Fruit fly (Drosophila melanogaster) whole organism, embryonic: Measurements from ENCODE around the gene Drs.

Source experiments
- BEAF-32 ChIP-seq: fragments of 200-800 bp; sonication (Bioruptor generic); optimal IDR thresholded peaks from 3 replicates; lab custom pipeline; 2017; ENCODE audit warnings: missing biosample characterization, missing genetic modification characterization, mild to moderate bottlenecking, moderate library complexity, missing genetic modification reagents
- Bteb2 ChIP-seq: fragments of 200-800 bp; sonication (Bioruptor generic); optimal IDR thresholded peaks from 2 replicates; lab custom pipeline; 2016; ENCODE audit warnings: missing biosample characterization, missing genetic modification characterization
- CG10147 ChIP-seq: fragments of 200-800 bp; sonication (Bioruptor generic); optimal IDR thresholded peaks from 2 replicates; lab custom pipeline; 2019; ENCODE audit warnings: missing biosample characterization, mild to moderate bottlenecking, missing genetic modification characterization, moderate library complexity
- CG10959 ChIP-seq: fragments of 200-800 bp; sonication (Bioruptor generic); IDR thresholded peaks from 2 replicates; pipeline ENCODE4 v1.3.6; 2022; ENCODE audit warnings: missing biosample characterization, missing genetic modification characterization
- CG12104 ChIP-seq: fragments of 200-800 bp; sonication (Bioruptor generic); optimal IDR thresholded peaks from 3 replicates; lab custom pipeline; 2016; ENCODE audit warnings: missing biosample characterization, missing genetic modification characterization
- CG12155 ChIP-seq: fragments of 200-800 bp; sonication (Bioruptor generic); optimal IDR thresholded peaks from 3 replicates; lab custom pipeline; 2016; ENCODE audit warnings: missing biosample characterization, missing genetic modification characterization
- CG12659 ChIP-seq: fragments of 200-800 bp; sonication (Bioruptor generic); optimal IDR thresholded peaks from 3 replicates; lab custom pipeline; 2017; ENCODE audit warnings: mild to moderate bottlenecking, missing biosample characterization, missing genetic modification reagents, missing genetic modification characterization
- CG14710 ChIP-seq: fragments of 200-800 bp; sonication (Bioruptor generic); optimal IDR thresholded peaks from 3 replicates; lab custom pipeline; 2019; ENCODE audit warnings: missing biosample characterization, mild to moderate bottlenecking, missing genetic modification characterization, moderate library complexity
- CG15011 ChIP-seq: fragments of 200-800 bp; sonication (Bioruptor generic); optimal IDR thresholded peaks from 3 replicates; lab custom pipeline; 2018; ENCODE audit warnings: missing biosample characterization, mild to moderate bottlenecking, missing genetic modification characterization
- CG17912 ChIP-seq: fragments of 200-800 bp; sonication (Bioruptor generic); optimal IDR thresholded peaks from 2 replicates; lab custom pipeline; 2018; ENCODE audit warnings: missing biosample characterization, mild to moderate bottlenecking, missing genetic modification characterization
- CG1832 ChIP-seq: fragments of 200-800 bp; sonication (Bioruptor generic); optimal IDR thresholded peaks from 2 replicates; lab custom pipeline; 2017; ENCODE audit warnings: missing biosample characterization, mild to moderate bottlenecking, missing genetic modification characterization, inconsistent platforms
- CG18599 ChIP-seq: fragments of 200-800 bp; sonication (Bioruptor generic); optimal IDR thresholded peaks from 3 replicates; lab custom pipeline; 2017; ENCODE audit warnings: missing biosample characterization, missing genetic modification characterization, mild to moderate bottlenecking, moderate library complexity, missing genetic modification reagents
- CG18619 ChIP-seq: fragments of 200-800 bp; sonication (Bioruptor generic); optimal IDR thresholded peaks from 3 replicates; lab custom pipeline; 2017; ENCODE audit warnings: missing biosample characterization, mild to moderate bottlenecking, missing genetic modification characterization
- CG32767 ChIP-seq: fragments of 200-800 bp; sonication (Bioruptor generic); IDR thresholded peaks from 2 replicates; pipeline ENCODE4 v1.3.6; 2022; ENCODE audit warnings: missing biosample characterization, missing genetic modification characterization
- CG32772 ChIP-seq: fragments of 200-800 bp; sonication (Bioruptor generic); IDR thresholded peaks from 2 replicates; pipeline ENCODE4 v1.3.6; 2022; ENCODE audit warnings: missing biosample characterization, missing genetic modification characterization
- CG3407 ChIP-seq: fragments of 200-800 bp; sonication (Bioruptor generic); optimal IDR thresholded peaks from 2 replicates; lab custom pipeline; 2018; ENCODE audit warnings: missing biosample characterization, mild to moderate bottlenecking, missing genetic modification characterization
- CG34376 ChIP-seq: fragments of 200-800 bp; sonication (Bioruptor generic); optimal IDR thresholded peaks from 2 replicates; lab custom pipeline; 2018; ENCODE audit warnings: missing biosample characterization, mild to moderate bottlenecking, missing genetic modification characterization
- CG4360 ChIP-seq: fragments of 200-800 bp; sonication (Bioruptor generic); IDR thresholded peaks from 2 replicates; pipeline ENCODE4 v1.3.6; 2022; ENCODE audit warnings: missing biosample characterization, missing genetic modification characterization
- CG4404 ChIP-seq: fragments of 200-800 bp; sonication (Bioruptor generic); IDR thresholded peaks from 2 replicates; pipeline ENCODE4 v1.3.6; 2022; ENCODE audit warnings: missing biosample characterization, missing genetic modification characterization
- CG4820 ChIP-seq: fragments of 200-800 bp; sonication (Bioruptor generic); optimal IDR thresholded peaks from 3 replicates; lab custom pipeline; 2016; ENCODE audit warnings: missing biosample characterization, missing genetic modification characterization
- CG6272 ChIP-seq: fragments of 200-800 bp; sonication (Bioruptor generic); IDR thresholded peaks from 2 replicates; pipeline ENCODE4 v1.3.6; 2022; ENCODE audit warnings: missing biosample characterization, missing genetic modification characterization
- CG7357 ChIP-seq: fragments of 200-800 bp; sonication (Bioruptor generic); IDR thresholded peaks from 3 replicates; pipeline ENCODE4 v1.3.6; 2022; ENCODE audit warnings: missing biosample characterization, missing genetic modification characterization
- CG9797 ChIP-seq: fragments of 200-800 bp; sonication (Bioruptor generic); optimal IDR thresholded peaks from 3 replicates; lab custom pipeline; 2018; ENCODE audit warnings: missing biosample characterization, mild to moderate bottlenecking, missing genetic modification characterization
- Dek ChIP-seq: fragments of 200-800 bp; sonication (Bioruptor generic); optimal IDR thresholded peaks from 3 replicates; lab custom pipeline; 2019; ENCODE audit warnings: missing biosample characterization, mild to moderate bottlenecking, missing genetic modification characterization, moderate library complexity
- Dip3 ChIP-seq: fragments of 200-800 bp; sonication (Bioruptor generic); optimal IDR thresholded peaks from 3 replicates; lab custom pipeline; 2016; ENCODE audit warnings: missing biosample characterization, missing genetic modification characterization
- Doc3 ChIP-seq: fragments of 200-800 bp; sonication (Bioruptor generic); IDR thresholded peaks from 3 replicates; pipeline ENCODE4 v1.3.6; 2022; ENCODE audit warnings: missing biosample characterization, missing genetic modification characterization; ENCODE audit not compliant: partially characterized antibody
- Ets65A ChIP-seq: fragments of 200-800 bp; sonication (Bioruptor generic); peaks from one replicate; lab custom pipeline; 2016; ENCODE audit warnings: missing biosample characterization, missing genetic modification characterization
- Ets97D ChIP-seq: fragments of 200-800 bp; sonication (Bioruptor generic); optimal IDR thresholded peaks from 3 replicates; lab custom pipeline; 2016; ENCODE audit warnings: missing biosample characterization, missing genetic modification characterization
- Fer1 ChIP-seq: fragments of 200-800 bp; sonication (Bioruptor generic); optimal IDR thresholded peaks from 2 replicates; lab custom pipeline; 2017; ENCODE audit warnings: missing biosample characterization, mild to moderate bottlenecking, missing genetic modification characterization
- HLH4C ChIP-seq: fragments of 200-800 bp; sonication (Bioruptor generic); IDR thresholded peaks from 3 replicates; pipeline ENCODE4 v1.3.6; 2022; ENCODE audit warnings: missing biosample characterization, missing genetic modification characterization; ENCODE audit not compliant: partially characterized antibody
- HLHmδ ChIP-seq: fragments of 200-800 bp; sonication (Bioruptor generic); optimal IDR thresholded peaks from 2 replicates; lab custom pipeline; 2018; ENCODE audit warnings: missing biosample characterization, mild to moderate bottlenecking, missing genetic modification characterization, moderate library complexity
- HmgZ ChIP-seq: fragments of 200-800 bp; sonication (Bioruptor generic); optimal IDR thresholded peaks from 2 replicates; lab custom pipeline; 2018; ENCODE audit warnings: missing biosample characterization, mild to moderate bottlenecking, missing genetic modification characterization
- Jarid2 ChIP-seq: fragments of 200-800 bp; sonication (Bioruptor generic); optimal IDR thresholded peaks from 3 replicates; lab custom pipeline; 2017; ENCODE audit warnings: mild to moderate bottlenecking, missing biosample characterization, missing genetic modification reagents, missing genetic modification characterization
- Lpt ChIP-seq: fragments of >200 bp; optimal IDR thresholded peaks from 2 replicates; lab custom pipeline; 2018; ENCODE audit warnings: missing biosample characterization, missing genetic modification characterization
- Mad ChIP-seq: fragments of 200-800 bp; sonication (Bioruptor generic); optimal IDR thresholded peaks from 2 replicates; lab custom pipeline; 2016; ENCODE audit warnings: missing biosample characterization, missing genetic modification characterization
- NFAT ChIP-seq: fragments of 200-800 bp; sonication (Bioruptor generic); IDR thresholded peaks from 2 replicates; pipeline ENCODE4 v1.3.6; 2022; ENCODE audit warnings: missing biosample characterization, missing genetic modification characterization
- NfI ChIP-seq: fragments of 200-800 bp; sonication (Bioruptor generic); optimal IDR thresholded peaks from 3 replicates; lab custom pipeline; 2018; ENCODE audit warnings: missing biosample characterization, mild to moderate bottlenecking, missing genetic modification characterization, moderate library complexity
- Opbp ChIP-seq: fragments of 200-800 bp; sonication (Bioruptor generic); IDR thresholded peaks from 3 replicates; pipeline ENCODE4 v1.3.6; 2022; ENCODE audit warnings: missing biosample characterization, missing genetic modification characterization; ENCODE audit not compliant: partially characterized antibody
- Ssrp ChIP-seq: fragments of 200-800 bp; sonication (Bioruptor generic); optimal IDR thresholded peaks from 2 replicates; lab custom pipeline; 2018; ENCODE audit warnings: missing biosample characterization, mild to moderate bottlenecking, missing genetic modification characterization, moderate library complexity
- Tbp ChIP-seq: fragments of >200 bp; optimal IDR thresholded peaks from 2 replicates; lab custom pipeline; 2018; ENCODE audit warnings: missing biosample characterization, missing genetic modification characterization
- ase ChIP-seq: fragments of 200-800 bp; sonication (Bioruptor generic); IDR thresholded peaks from 3 replicates; pipeline ENCODE4 v1.3.6; 2022; ENCODE audit warnings: missing biosample characterization, missing genetic modification characterization
- crc ChIP-seq: fragments of 200-800 bp; sonication (Bioruptor generic); optimal IDR thresholded peaks from 2 replicates; lab custom pipeline; 2016; ENCODE audit warnings: missing biosample characterization, missing genetic modification characterization
- insv ChIP-seq, 2 experiments: fragments of 200-800 bp; sonication (Bioruptor generic); optimal IDR thresholded peaks; 3 replicates each; lab custom pipeline; 2016 to 2018; ENCODE audit warnings: missing biosample characterization in 2 of 2, missing genetic modification characterization in 2 of 2
- pfk ChIP-seq: fragments of 200-800 bp; sonication (Bioruptor generic); optimal IDR thresholded peaks from 2 replicates; lab custom pipeline; 2018; ENCODE audit warnings: missing biosample characterization, mild to moderate bottlenecking, missing genetic modification characterization, moderate library complexity
- sens ChIP-seq: fragments of 200-800 bp; sonication (Bioruptor generic); peaks from one replicate; lab custom pipeline; 2016; ENCODE audit warnings: missing biosample characterization, missing genetic modification characterization
- slp2 ChIP-seq: fragments of 200-800 bp; sonication (Bioruptor generic); optimal IDR thresholded peaks from 2 replicates; lab custom pipeline; 2016; ENCODE audit warnings: missing biosample characterization, missing genetic modification characterization
- tna ChIP-seq: fragments of 200-800 bp; sonication (Bioruptor generic); IDR thresholded peaks from 2 replicates; pipeline ENCODE4 v1.3.6; 2022; ENCODE audit warnings: missing biosample characterization, missing genetic modification characterization; ENCODE audit not compliant: partially characterized antibody
- toy ChIP-seq: fragments of 200-800 bp; sonication (Bioruptor generic); IDR thresholded peaks from 2 replicates; pipeline ENCODE4 v1.3.6; 2022; ENCODE audit warnings: missing biosample characterization, missing genetic modification characterization
- unpg ChIP-seq: fragments of 200-800 bp; sonication (Bioruptor generic); optimal IDR thresholded peaks from 3 replicates; lab custom pipeline; 2018; ENCODE audit warnings: missing biosample characterization, mild to moderate bottlenecking, missing genetic modification characterization, moderate library complexity
- wor ChIP-seq: fragments of 200-800 bp; sonication (Bioruptor generic); IDR thresholded peaks from 2 replicates; pipeline ENCODE4 v1.3.6; 2022; ENCODE audit warnings: missing biosample characterization, missing genetic modification characterization

Drs gene

DNA sequence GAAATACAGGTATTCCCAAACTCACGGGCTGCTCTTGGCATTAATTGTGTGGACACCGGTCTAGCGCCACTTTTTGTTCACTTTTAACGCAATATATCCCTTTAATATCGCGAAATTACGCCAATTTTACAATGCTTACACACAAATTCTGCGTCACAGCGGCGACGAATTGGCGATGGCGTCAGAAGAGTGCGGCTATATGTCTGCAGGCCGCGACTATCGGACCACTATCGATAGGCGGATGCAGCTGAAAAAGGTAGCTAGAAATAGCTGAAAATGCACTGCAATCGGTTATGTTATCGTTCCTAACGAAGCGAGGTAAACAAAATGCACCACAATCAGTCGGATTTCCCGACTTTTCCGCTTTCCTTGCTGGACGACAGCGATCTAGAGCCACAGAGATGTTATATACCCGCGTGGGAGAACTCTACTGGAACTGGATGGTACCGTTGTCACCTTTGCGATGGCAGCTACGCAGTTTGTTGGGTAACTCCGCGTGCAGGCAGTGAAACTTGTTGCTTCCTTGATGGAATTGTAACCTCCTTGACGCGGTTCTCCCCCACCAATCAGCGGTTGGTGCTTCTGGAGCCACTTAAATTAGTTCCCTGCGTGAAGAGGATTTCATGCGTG lies 4.8 kb downstream of the Drs start, which contains the start of the genes Ythdc1 and CG12010 (continued):
- TF ChIP-seq CG18599 (GFP tag; lab: Kevin White, UChicago) (no peak), BEAF-32 (GFP tag; lab: Kevin White, UChicago) (peak; percentile 94), insv (GFP tag; optimal IDR thresholded peaks at IDR 0.05; lab: Kevin White, UChicago) (peak in 1 of 2 experiments; percentile 30), Jarid2 (GFP tag; lab: Kevin White, UChicago) (no peak), pfk (GFP tag; lab: Kevin White, UChicago) (peak; percentile 53), CG7357 (GFP tag; lab: Robert Waterston, UW) (0 out of 3 replicates have a peak, but pooled peaks have one; percentile 21), CG15011 (GFP tag; lab: Kevin White, UChicago) (no peak), CG17912 (GFP tag; lab: Kevin White, UChicago) (peak; percentile 23), Fer1 (GFP tag; lab: Kevin White, UChicago) (peak; percentile 38), CG4820 (GFP tag; lab: Kevin White, UChicago) (no peak), CG1832 (GFP tag; lab: Kevin White, UChicago) (peak; percentile 83), Ets97D (GFP tag; lab: Kevin White, UChicago) (peak; percentile 30), slp2 (GFP tag; lab: Kevin White, UChicago) (no peak), Bteb2 (GFP tag; lab: Kevin White, UChicago) (no peak), CG4360 (GFP tag; lab: Robert Waterston, UW) (0 out of 2 replicates have a peak, but pooled peaks have one; percentile 6), Opbp (peak; percentile 93), NFAT (GFP tag; lab: Robert Waterston, UW) (no peak), ase (GFP tag; lab: Robert Waterston, UW) (no peak), CG12155 (GFP tag; lab: Kevin White, UChicago) (no peak), Ets65A (GFP tag; lab: Kevin White, UChicago) (no peak), CG14710 (tag; lab: Kevin White, UChicago) (peak; percentile 63), CG4404 (GFP tag; lab: Robert Waterston, UW) (no peak), CG12659 (GFP tag; lab: Kevin White, UChicago) (no peak), CG32767 (GFP tag; lab: Robert Waterston, UW) (peak; percentile 91), Lpt (no peak), CG10959 (GFP tag; lab: Robert Waterston, UW) (no peak), wor (GFP tag; lab: Robert Waterston, UW) (no peak), CG10147 (no peak), CG32772 (no peak), CG12104 (GFP tag; lab: Kevin White, UChicago) (no peak), toy (GFP tag; lab: Robert Waterston, UW) (no peak), tna (GFP tag; lab: Robert Waterston, UW) (peak; percentile 90), HmgZ (tag; lab: Kevin White, UChicago) (peak; percentile 82), NfI (GFP tag; lab: Kevin White, UChicago) (no peak), sens (GFP tag; lab: Kevin White, UChicago) (peak; percentile 76), CG18619 (peak; percentile 10), CG34376 (GFP tag; lab: Kevin White, UChicago) (no peak), Tbp (GFP tag; lab: Kevin White, UChicago) (peak; percentile 13), Doc3 (GFP tag; lab: Robert Waterston, UW) (peak; percentile 67; the same call in 2 of the 3 replicates), CG6272 (GFP tag; lab: Robert Waterston, UW) (no peak), Ssrp (tag; lab: Kevin White, UChicago) (no peak), Dip3 (GFP tag; lab: Kevin White, UChicago) (no peak), unpg (no peak), Mad (GFP tag; lab: Kevin White, UChicago) (no peak), Dek (tag; lab: Kevin White, UChicago) (no peak), CG3407 (GFP tag; lab: Kevin White, UChicago) (no peak), HLHmδ (GFP tag; lab: Kevin White, UChicago) (no peak), crc (GFP tag; lab: Kevin White, UChicago) (no peak), HLH4C (GFP tag; lab: Robert Waterston, UW) (peak; percentile 94), CG9797 (GFP tag; lab: Kevin White, UChicago) (peak; percentile 41)
